Fruit fly (Drosophila melanogaster): ENCODE results near the gene CG33688.

CG33688 gene

dm6 chr3L:16161847-16162556 is 37.0 kb upstream of the CG33688 start (continued):
- no peak; the same call in 1 of the 2 replicates for TF ChIP-seq MBD-R2 (GFP tag; IDR thresholded peaks at IDR 0.05)
- peak; percentile 66 for TF ChIP-seq HLH3B (GFP tag; IDR thresholded peaks at IDR 0.05)
- TF ChIP-seq CG12236 (GFP tag; optimal IDR thresholded peaks at IDR 0.05): peak; percentile 52
- TF ChIP-seq Atf3 (GFP tag; optimal IDR thresholded peaks at IDR 0.05): no peak
- TF ChIP-seq Sox100B (GFP tag; optimal IDR thresholded peaks at IDR 0.05): peak; percentile 74
- peak; percentile 78 for TF ChIP-seq CG11695 (GFP tag; IDR thresholded peaks at IDR 0.05)
- TF ChIP-seq crp (GFP tag; optimal IDR thresholded peaks at IDR 0.05): peak in 1 of 2 experiments; percentile 16
- peak; percentile 41 for TF ChIP-seq CG31224 (GFP tag; IDR thresholded peaks at IDR 0.05)
- TF ChIP-seq CG12744 (GFP tag; optimal IDR thresholded peaks at IDR 0.05): peak; percentile 23
- TF ChIP-seq CG15011 (GFP tag; optimal IDR thresholded peaks at IDR 0.05): peak; percentile 64
- peak; percentile 79 for TF ChIP-seq HHEX (GFP tag; optimal IDR thresholded peaks at IDR 0.05)
- peak; percentile 80 for TF ChIP-seq caup (GFP tag; optimal IDR thresholded peaks at IDR 0.05; ENCODE audit: severe bottlenecking)
- TF ChIP-seq CG7963 (GFP tag; IDR thresholded peaks at IDR 0.05; ENCODE audit: partially characterized antibody): no peak
- TF ChIP-seq dm (GFP tag; optimal IDR thresholded peaks at IDR 0.05): peak; percentile 1
- TF ChIP-seq chm (GFP tag; IDR thresholded peaks at IDR 0.05): 0 out of 2 replicates have a peak, but pooled peaks have one; percentile 30
- TF ChIP-seq HmgD (GFP tag; optimal IDR thresholded peaks at IDR 0.05): peak; percentile 5
- peak; percentile 89 for TF ChIP-seq sqz (GFP tag; optimal IDR thresholded peaks at IDR 0.05)
- no peak for TF ChIP-seq corto (GFP tag; optimal IDR thresholded peaks at IDR 0.05)
- TF ChIP-seq CG9609 (GFP tag; optimal IDR thresholded peaks at IDR 0.05): peak; percentile 48
- peak; percentile 72 for TF ChIP-seq Atf6 (GFP tag; IDR thresholded peaks at IDR 0.05)
- TF ChIP-seq CG10274 (GFP tag; optimal IDR thresholded peaks at IDR 0.05): peak; percentile 68
- peak; percentile 36; the same call in 1 of the 2 replicates for TF ChIP-seq CG14441 (GFP tag; IDR thresholded peaks at IDR 0.05)
- no peak for TF ChIP-seq fd102C (GFP tag; optimal IDR thresholded peaks at IDR 0.05)
- peak; percentile 6 for TF ChIP-seq CG31365 (tag; optimal IDR thresholded peaks at IDR 0.05)
- TF ChIP-seq Hsf (GFP tag; optimal IDR thresholded peaks at IDR 0.05): peak; percentile 68
- TF ChIP-seq Side (GFP tag; optimal IDR thresholded peaks at IDR 0.05): peak; percentile 43
- TF ChIP-seq CG34422 (GFP tag; IDR thresholded peaks at IDR 0.05): peak; percentile 27; the same call in 2 of the 3 replicates
- no peak for TF ChIP-seq CG11093 (GFP tag; IDR thresholded peaks at IDR 0.05)
- peak; percentile 43 for TF ChIP-seq CG4328 (GFP tag; optimal IDR thresholded peaks at IDR 0.05)
- TF ChIP-seq ERR (GFP tag; optimal IDR thresholded peaks at IDR 0.05): peak; percentile 21
- TF ChIP-seq CG10267 (tag; optimal IDR thresholded peaks at IDR 0.05): peak; percentile 54
- TF ChIP-seq CG14050 (GFP tag; IDR thresholded peaks at IDR 0.05): peak; percentile 13; the same call in 1 of the 3 replicates
- TF ChIP-seq Six4 (GFP tag; optimal IDR thresholded peaks at IDR 0.05): peak; percentile 37
- peak; percentile 63 for TF ChIP-seq bcd (GFP tag; optimal IDR thresholded peaks at IDR 0.05)
- TF ChIP-seq sens-2 (GFP tag; IDR thresholded peaks at IDR 0.05): peak; percentile 44; the same call in 1 of the 2 replicates
- peak; percentile 55 for TF ChIP-seq Nf-YC (tag; optimal IDR thresholded peaks at IDR 0.05)
- TF ChIP-seq pros (GFP tag; optimal IDR thresholded peaks at IDR 0.05): no peak
- TF ChIP-seq usp (GFP tag; optimal IDR thresholded peaks at IDR 0.05): no peak
- TF ChIP-seq Hr78 (GFP tag; optimal IDR thresholded peaks at IDR 0.05): peak in 1 of 2 experiments; percentile 49
- TF ChIP-seq cg (GFP tag; optimal IDR thresholded peaks at IDR 0.05): peak; percentile 82
- peak; percentile 26; the same call in 1 of the 4 replicates for TF ChIP-seq Gug (GFP tag; IDR thresholded peaks at IDR 0.05)
- peak; percentile 51 for TF ChIP-seq CG1233 (GFP tag; optimal IDR thresholded peaks at IDR 0.05)
- TF ChIP-seq CG2712 (tag; optimal IDR thresholded peaks at IDR 0.05): peak; percentile 77
- TF ChIP-seq ase (GFP tag; IDR thresholded peaks at IDR 0.05): 0 out of 3 replicates have a peak, but pooled peaks have one; percentile 39
- TF ChIP-seq cwo (GFP tag; optimal IDR thresholded peaks at IDR 0.05): peak; percentile 86
- peak; percentile 64 for TF ChIP-seq Myb (GFP tag; optimal IDR thresholded peaks at IDR 0.05)
- peak; percentile 92 for TF ChIP-seq Fer1 (GFP tag; optimal IDR thresholded peaks at IDR 0.05)
- no peak for TF ChIP-seq CG34224 (GFP tag; IDR thresholded peaks at IDR 0.05; ENCODE audit: partially characterized antibody)

Data from whole organism, embryonic.